Worm (Caenorhabditis elegans): ENCODE data around the gene sad-1.

The sad-1 gene

DNA sequence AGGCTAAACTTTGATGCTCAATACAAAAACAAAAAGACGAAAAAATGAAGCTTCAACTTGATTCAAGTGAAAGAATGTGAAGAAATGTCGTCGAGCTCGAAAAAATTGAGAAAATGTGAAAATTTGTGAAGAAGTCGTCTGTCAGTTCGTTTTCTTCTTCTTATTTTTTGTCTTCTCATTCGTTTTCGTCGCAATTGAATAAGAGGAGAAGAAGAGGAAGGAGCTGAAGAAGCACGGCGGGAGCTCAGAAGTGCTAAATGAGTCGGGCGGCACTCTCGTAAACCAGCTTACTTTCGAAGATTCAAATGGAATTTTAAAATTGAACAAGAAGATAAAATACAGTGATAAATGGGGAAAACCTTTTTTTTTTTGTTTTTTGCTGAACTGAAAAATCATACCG, 4.7 kb upstream of the sad-1 start:
- TF ChIP-seq hmg-4 (GFP tag; optimal IDR thresholded peaks at IDR 0.05), result no peak
- TF ChIP-seq ceh-36 (tag; optimal IDR thresholded peaks at IDR 0.05), result no peak
- TF ChIP-seq hnd-1 (tag; optimal IDR thresholded peaks at IDR 0.05), result no peak
- no peak for TF ChIP-seq tra-4 (tag; optimal IDR thresholded peaks at IDR 0.05)
- no peak for TF ChIP-seq flt-1 (GFP tag; IDR thresholded peaks at IDR 0.05)
- TF ChIP-seq tbx-11 (GFP tag; IDR thresholded peaks at IDR 0.05), result no peak
- no peak for TF ChIP-seq hmbx-1 (tag; optimal IDR thresholded peaks at IDR 0.05)
- no peak for TF ChIP-seq sea-1 (GFP tag; conservative IDR thresholded peaks at IDR 0.05)
- no peak for TF ChIP-seq pes-1 (GFP tag; IDR thresholded peaks at IDR 0.05)
- TF ChIP-seq ama-1 (optimal IDR thresholded peaks at IDR 0.05), result no peak
- no peak for TF ChIP-seq ets-7 (tag; optimal IDR thresholded peaks at IDR 0.05)
- TF ChIP-seq ceh-13 (GFP tag; optimal IDR thresholded peaks at IDR 0.05), result no peak
- TF ChIP-seq F13C5.2 (tag; optimal IDR thresholded peaks at IDR 0.05), result no peak
- TF ChIP-seq tbx-37 (GFP tag; conservative IDR thresholded peaks at IDR 0.05), result no peak
- no peak for TF ChIP-seq B0310.2 (tag; optimal IDR thresholded peaks at IDR 0.05)
- no peak for TF ChIP-seq scrt-1 (GFP tag; IDR thresholded peaks at IDR 0.05)

DNA sequence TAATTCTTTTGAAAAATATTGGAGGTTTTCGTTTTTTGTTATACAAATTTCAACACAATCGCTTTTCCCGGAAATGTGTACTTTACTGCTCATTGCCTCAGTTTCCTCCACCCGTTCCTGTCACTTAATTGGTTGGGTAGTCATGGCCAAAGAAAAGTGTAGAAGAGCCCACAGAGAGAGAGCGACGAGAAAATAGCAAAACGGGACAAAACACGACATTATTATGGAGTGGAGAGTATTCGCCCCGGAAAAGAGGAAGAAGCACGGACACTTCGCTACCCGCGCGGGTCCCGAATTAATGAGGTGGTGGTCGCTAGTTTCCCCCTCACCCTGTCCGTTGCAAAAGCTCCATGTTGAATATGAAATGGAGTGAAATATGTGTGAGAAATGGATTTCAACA, 3.4 kb upstream of the sad-1 start:
- TF ChIP-seq F13C5.2 (tag; optimal IDR thresholded peaks at IDR 0.05) (no peak), hmg-4 (GFP tag; optimal IDR thresholded peaks at IDR 0.05) (peak; percentile 25)

DNA sequence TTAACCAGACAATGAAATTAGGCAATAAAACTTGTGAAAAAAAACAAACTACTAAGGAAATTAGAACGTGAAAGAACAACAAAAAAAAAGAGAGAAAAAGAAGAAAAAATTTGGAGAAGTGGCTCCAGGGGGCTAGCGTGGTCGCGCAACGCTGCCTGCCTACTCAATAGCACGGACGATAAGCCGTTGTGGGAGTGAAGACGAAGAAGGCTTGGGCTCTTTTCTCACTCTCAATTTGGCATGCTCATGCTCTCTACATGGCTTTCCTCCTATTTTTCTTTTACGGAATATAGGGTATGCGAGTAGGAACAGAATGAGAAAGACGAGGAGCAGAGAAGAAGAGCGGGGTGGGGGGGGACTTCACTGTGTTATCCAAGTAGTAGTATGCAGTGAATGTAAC, 1.8 kb upstream of the sad-1 start:
- TF ChIP-seq hmg-4 (GFP tag; optimal IDR thresholded peaks at IDR 0.05), result peak; percentile 34
- no peak for TF ChIP-seq hnd-1 (tag; optimal IDR thresholded peaks at IDR 0.05)
- TF ChIP-seq F13C5.2 (tag; optimal IDR thresholded peaks at IDR 0.05), result peak; percentile 39
- no peak for TF ChIP-seq hmbx-1 (tag; optimal IDR thresholded peaks at IDR 0.05)
- TF ChIP-seq flt-1 (GFP tag; IDR thresholded peaks at IDR 0.05), result no peak

ce11 chrX:13499923-13500322, 545 bp downstream of the sad-1 start:
- no peak for TF ChIP-seq hmbx-1 (tag; optimal IDR thresholded peaks at IDR 0.05)
- TF ChIP-seq pes-1 (GFP tag; IDR thresholded peaks at IDR 0.05), result no peak
- TF ChIP-seq aly-1 (tag; optimal IDR thresholded peaks at IDR 0.05), result no peak
- TF ChIP-seq tbx-11 (GFP tag; IDR thresholded peaks at IDR 0.05), result no peak
- no peak for TF ChIP-seq hmg-4 (GFP tag; optimal IDR thresholded peaks at IDR 0.05)
- no peak for TF ChIP-seq B0310.2 (tag; optimal IDR thresholded peaks at IDR 0.05)
- no peak for TF ChIP-seq flt-1 (GFP tag; IDR thresholded peaks at IDR 0.05)
- no peak for TF ChIP-seq tra-4 (tag; optimal IDR thresholded peaks at IDR 0.05)
- TF ChIP-seq ceh-13 (GFP tag; optimal IDR thresholded peaks at IDR 0.05), result no peak
- TF ChIP-seq ama-1 (optimal IDR thresholded peaks at IDR 0.05), result no peak
- no peak for TF ChIP-seq tbx-37 (GFP tag; conservative IDR thresholded peaks at IDR 0.05)
- TF ChIP-seq scrt-1 (GFP tag; IDR thresholded peaks at IDR 0.05), result no peak
- no peak for TF ChIP-seq sea-1 (GFP tag; conservative IDR thresholded peaks at IDR 0.05)
- no peak for TF ChIP-seq F13C5.2 (tag; optimal IDR thresholded peaks at IDR 0.05)
- no peak for TF ChIP-seq ets-7 (tag; optimal IDR thresholded peaks at IDR 0.05)

DNA sequence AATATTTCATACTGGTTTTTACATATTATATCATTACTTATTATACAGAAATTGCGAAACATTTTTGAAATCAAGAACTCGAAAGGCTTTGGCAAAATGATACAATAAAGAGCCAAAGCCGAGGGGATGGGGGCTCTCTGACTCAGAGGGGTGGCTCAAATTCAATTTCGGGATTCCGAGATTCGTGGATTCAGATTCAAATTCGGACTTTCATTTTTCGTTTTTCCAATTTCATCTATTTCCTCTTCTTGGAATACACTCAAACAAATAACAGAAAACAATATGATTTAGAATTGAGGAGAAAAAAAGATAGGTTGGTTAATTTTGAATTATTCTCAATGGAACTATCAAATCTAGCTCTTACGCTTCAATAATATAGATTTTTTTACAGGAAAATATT, 1.4 kb downstream of the sad-1 start:
- TF ChIP-seq tbx-37 (GFP tag; conservative IDR thresholded peaks at IDR 0.05), result no peak
- no peak for TF ChIP-seq hnd-1 (tag; optimal IDR thresholded peaks at IDR 0.05)
- no peak for TF ChIP-seq tbx-11 (GFP tag; IDR thresholded peaks at IDR 0.05)
- no peak for TF ChIP-seq ceh-36 (tag; optimal IDR thresholded peaks at IDR 0.05)
- TF ChIP-seq B0310.2 (tag; optimal IDR thresholded peaks at IDR 0.05), result no peak
- no peak for TF ChIP-seq sea-1 (GFP tag; conservative IDR thresholded peaks at IDR 0.05)
- TF ChIP-seq aly-1 (tag; optimal IDR thresholded peaks at IDR 0.05), result no peak
- TF ChIP-seq ets-7 (tag; optimal IDR thresholded peaks at IDR 0.05), result no peak
- TF ChIP-seq scrt-1 (GFP tag; IDR thresholded peaks at IDR 0.05), result no peak
- TF ChIP-seq ama-1 (optimal IDR thresholded peaks at IDR 0.05), result no peak
- TF ChIP-seq hmbx-1 (tag; optimal IDR thresholded peaks at IDR 0.05), result no peak
- TF ChIP-seq pes-1 (GFP tag; IDR thresholded peaks at IDR 0.05), result no peak
- TF ChIP-seq tra-4 (tag; optimal IDR thresholded peaks at IDR 0.05), result no peak
- TF ChIP-seq hmg-4 (GFP tag; optimal IDR thresholded peaks at IDR 0.05), result no peak
- no peak for TF ChIP-seq ceh-13 (GFP tag; optimal IDR thresholded peaks at IDR 0.05)
- TF ChIP-seq flt-1 (GFP tag; IDR thresholded peaks at IDR 0.05), result no peak
- no peak for TF ChIP-seq F13C5.2 (tag; optimal IDR thresholded peaks at IDR 0.05)

- TF ChIP-seq aly-1 (tag; optimal IDR thresholded peaks at IDR 0.05) (no peak), ets-7 (tag; optimal IDR thresholded peaks at IDR 0.05) (no peak), flt-1 (GFP tag; IDR thresholded peaks at IDR 0.05) (no peak), sea-1 (GFP tag; conservative IDR thresholded peaks at IDR 0.05) (no peak)
Measured at ce11 chrX:13493762-13494161, 6.7 kb downstream of the sad-1 start.

ce11 chrX:13484813-13485212, 15.7 kb downstream of the sad-1 start, which contains the start of gene srd-51:
Gene srd-51, minus strand, starts transcription at chrX:13484913.
- no peak for TF ChIP-seq ceh-36 (tag; optimal IDR thresholded peaks at IDR 0.05)
- no peak for TF ChIP-seq hmbx-1 (tag; optimal IDR thresholded peaks at IDR 0.05)
- TF ChIP-seq tbx-37 (GFP tag; conservative IDR thresholded peaks at IDR 0.05), result no peak

DNA sequence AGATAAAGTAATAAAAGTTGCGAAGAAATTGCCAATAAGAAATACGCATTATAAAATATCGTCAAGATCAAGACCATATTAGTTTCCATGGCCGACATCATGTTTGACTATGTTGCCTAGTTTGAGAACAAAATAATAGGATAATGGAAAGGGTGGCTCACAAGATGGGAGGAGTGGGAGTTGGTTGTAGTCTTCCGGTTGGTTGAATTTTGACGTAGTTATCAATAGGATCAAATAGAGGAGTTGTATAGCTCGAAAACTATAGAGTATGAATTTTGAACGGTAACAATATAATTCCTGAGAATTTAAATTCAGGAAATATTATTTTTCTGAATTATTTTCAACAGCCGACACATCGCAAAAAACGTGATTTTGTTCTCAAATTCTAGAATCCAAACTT, 18.8 kb downstream of the sad-1 start, which contains the start of gene srd-50:
TSS of gene srd-50 (minus strand) at position 101 of the 400 bp plus-strand sequence.
- no peak for TF ChIP-seq hmbx-1 (tag; optimal IDR thresholded peaks at IDR 0.05)
- no peak for TF ChIP-seq tra-4 (tag; optimal IDR thresholded peaks at IDR 0.05)
- no peak for TF ChIP-seq ceh-13 (GFP tag; optimal IDR thresholded peaks at IDR 0.05)
- no peak for TF ChIP-seq B0310.2 (tag; optimal IDR thresholded peaks at IDR 0.05)
- no peak for TF ChIP-seq ama-1 (optimal IDR thresholded peaks at IDR 0.05)
- TF ChIP-seq tbx-11 (GFP tag; IDR thresholded peaks at IDR 0.05), result no peak
- no peak for TF ChIP-seq hmg-4 (GFP tag; optimal IDR thresholded peaks at IDR 0.05)
- no peak for TF ChIP-seq flt-1 (GFP tag; IDR thresholded peaks at IDR 0.05)
- TF ChIP-seq pes-1 (GFP tag; IDR thresholded peaks at IDR 0.05), result no peak
- no peak for TF ChIP-seq scrt-1 (GFP tag; IDR thresholded peaks at IDR 0.05)
- TF ChIP-seq ets-7 (tag; optimal IDR thresholded peaks at IDR 0.05), result no peak
